Worm (Caenorhabditis elegans): ENCODE measurements around the gene unc-26.

- TF ChIP-seq pqm-1 (tag; optimal IDR thresholded peaks at IDR 0.05) (no peak), C34B4.2 (tag; optimal IDR thresholded peaks at IDR 0.05) (no peak)
Measured at ce11 chrIV:13243375-13243774, 28.9 kb downstream of the unc-26 start, which contains the start of gene JC8.4.

All from whole organism, L1 larva.